Worm (Caenorhabditis elegans) whole organism, L1 larva: ENCODE data around the gene ttr-37.

Source experiments
- C04F5.9 ChIP-seq: sonication (generic microtip); optimal IDR thresholded peaks from 2 replicates; lab custom pipeline; 2016; ENCODE audit warnings: missing genetic modification characterization, missing compliant biosample characterization
- lin-14 ChIP-seq: fragments of 200-800 bp; sonication (Bioruptor generic); optimal IDR thresholded peaks from 2 replicates; lab custom pipeline; 2018; ENCODE audit warnings: mild to moderate bottlenecking, missing genetic modification characterization, moderate library complexity, missing compliant biosample characterization
- mep-1 ChIP-seq: fragments of 150-350 bp; optimal IDR thresholded peaks from 2 replicates; lab custom pipeline; 2014; ENCODE audit warnings: missing biosample characterization, missing genetic modification characterization
- nhr-11 ChIP-seq: fragments of 150-350 bp; optimal IDR thresholded peaks from 2 replicates; lab custom pipeline; 2014; ENCODE audit warnings: missing biosample characterization, missing genetic modification characterization
- nhr-28 ChIP-seq: fragments of 150-350 bp; optimal IDR thresholded peaks from 2 replicates; lab custom pipeline; 2014; ENCODE audit warnings: missing biosample characterization, missing genetic modification characterization
- nhr-71 ChIP-seq: sonication (generic microtip); optimal IDR thresholded peaks from 2 replicates; lab custom pipeline; 2016; ENCODE audit warnings: mild to moderate bottlenecking, missing genetic modification characterization, moderate library complexity, missing compliant biosample characterization
- rnt-1 ChIP-seq: sonication (generic microtip); optimal IDR thresholded peaks from 2 replicates; lab custom pipeline; 2016; ENCODE audit warnings: mild to moderate bottlenecking, missing genetic modification characterization, moderate library complexity, missing compliant biosample characterization

DNA sequence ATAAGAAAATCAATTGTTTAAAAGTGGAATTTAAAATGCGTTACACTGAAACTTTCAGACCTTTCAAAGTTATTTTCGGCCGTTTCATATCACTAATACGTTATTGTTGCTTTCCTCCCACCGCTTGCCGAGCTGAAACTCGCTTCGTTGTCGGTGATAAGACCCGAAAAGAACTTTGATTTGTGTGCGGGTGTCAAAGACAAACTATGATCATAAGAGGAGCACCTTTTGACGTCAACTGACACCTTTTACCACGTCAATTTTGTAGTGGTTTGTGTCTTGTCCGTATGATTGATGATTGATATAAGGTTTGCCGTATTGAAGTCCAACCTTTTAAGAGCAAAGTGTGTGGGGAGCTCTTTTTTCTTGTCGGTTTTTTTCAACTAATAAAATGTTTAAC is at the start of gene ttr-37:
- no peak for TF ChIP-seq lin-14 (GFP tag; lab: Kevin White, UChicago)
- no peak for TF ChIP-seq nhr-28 (tag; lab: Kevin White, UChicago)
- TF ChIP-seq nhr-71 (tag; lab: Kevin White, UChicago): peak; percentile 31
- no peak for TF ChIP-seq nhr-11 (tag; lab: Kevin White, UChicago)
- no peak for TF ChIP-seq rnt-1 (tag; lab: Kevin White, UChicago)
- TF ChIP-seq mep-1 (tag; lab: Kevin White, UChicago): no peak
- TF ChIP-seq C04F5.9 (tag; lab: Kevin White, UChicago): no peak
